Worm (Caenorhabditis elegans): ENCODE measurements around the gene clc-29.

clc-29 gene

ce11 chrIII:8303440-8303839 is 44.3 kb downstream of the clc-29 start:
- TF ChIP-seq ceh-18 (tag; optimal IDR thresholded peaks at IDR 0.05) (no peak), hlh-30 (tag; optimal IDR thresholded peaks at IDR 0.05; ENCODE audit: insufficient read depth) (no peak), tbx-2 (tag; optimal IDR thresholded peaks at IDR 0.05) (no peak), sox-4 (tag; optimal IDR thresholded peaks at IDR 0.05) (no peak), ceh-14 (tag; optimal IDR thresholded peaks at IDR 0.05) (no peak), elt-4 (tag; optimal IDR thresholded peaks at IDR 0.05) (no peak), pha-2 (tag; optimal IDR thresholded peaks at IDR 0.05) (no peak), hlh-8 (tag; optimal IDR thresholded peaks at IDR 0.05) (no peak), ceh-22 (tag; optimal IDR thresholded peaks at IDR 0.05) (no peak), fkh-6 (tag; optimal IDR thresholded peaks at IDR 0.05) (no peak), ahr-1 (tag; optimal IDR thresholded peaks at IDR 0.05) (no peak), elt-2 (tag; optimal IDR thresholded peaks at IDR 0.05) (no peak), madf-2 (tag; optimal IDR thresholded peaks at IDR 0.05) (no peak), pag-3 (tag; optimal IDR thresholded peaks at IDR 0.05; ENCODE audit: borderline replicate concordance) (no peak), che-1 (tag; optimal IDR thresholded peaks at IDR 0.05) (no peak), syd-9 (tag; optimal IDR thresholded peaks at IDR 0.05) (no peak), ama-1 (optimal IDR thresholded peaks at IDR 0.05) (no peak), fax-1 (tag; optimal IDR thresholded peaks at IDR 0.05) (no peak), K02D7.2 (tag; optimal IDR thresholded peaks at IDR 0.05) (no peak)

ce11 chrIII:8300860-8301396 is 46.8 kb downstream of the clc-29 start:
- TF ChIP-seq hlh-8 (tag; optimal IDR thresholded peaks at IDR 0.05) (peak; percentile 3), ceh-34 (tag; optimal IDR thresholded peaks at IDR 0.05) (peak; percentile 82), ceh-2 (tag; optimal IDR thresholded peaks at IDR 0.05) (no peak), unc-42 (tag; optimal IDR thresholded peaks at IDR 0.05) (peak; percentile 22)

DNA sequence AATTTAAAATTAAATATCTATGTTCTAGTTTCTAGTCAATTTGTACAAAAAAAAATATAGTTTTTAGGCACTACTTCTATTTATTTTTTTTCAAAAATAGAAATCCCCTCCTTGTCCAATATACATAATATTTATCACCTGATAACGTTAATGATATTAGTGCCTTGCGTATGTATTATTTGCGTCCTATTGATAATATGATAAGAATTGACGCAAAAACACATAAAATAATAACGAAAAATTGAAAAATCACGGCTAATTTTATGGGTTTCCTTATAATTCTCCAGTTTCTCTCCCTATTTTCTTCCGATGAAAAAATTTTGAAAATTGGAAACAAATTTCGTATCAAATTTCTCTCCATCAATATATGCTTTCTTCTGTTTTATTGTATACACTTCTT is 48.0 kb downstream of the clc-29 start:
- TF ChIP-seq tbx-7 (tag; optimal IDR thresholded peaks at IDR 0.05) (no peak), hlh-8 (tag; optimal IDR thresholded peaks at IDR 0.05) (no peak), Y22D7AL.16 (tag; optimal IDR thresholded peaks at IDR 0.05) (no peak), pqm-1 (tag; optimal IDR thresholded peaks at IDR 0.05) (no peak), elt-2 (tag; optimal IDR thresholded peaks at IDR 0.05) (peak; percentile 82), nhr-11 (tag; optimal IDR thresholded peaks at IDR 0.05) (no peak)

ce11 chrIII:8299078-8299587 is 48.6 kb downstream of the clc-29 start:
- TF ChIP-seq mec-3 (tag; optimal IDR thresholded peaks at IDR 0.05; ENCODE audit: borderline replicate concordance) (no peak), unc-42 (tag; optimal IDR thresholded peaks at IDR 0.05) (peak; percentile 29), T23F11.4 (GFP tag; optimal IDR thresholded peaks at IDR 0.05) (no peak)

DNA sequence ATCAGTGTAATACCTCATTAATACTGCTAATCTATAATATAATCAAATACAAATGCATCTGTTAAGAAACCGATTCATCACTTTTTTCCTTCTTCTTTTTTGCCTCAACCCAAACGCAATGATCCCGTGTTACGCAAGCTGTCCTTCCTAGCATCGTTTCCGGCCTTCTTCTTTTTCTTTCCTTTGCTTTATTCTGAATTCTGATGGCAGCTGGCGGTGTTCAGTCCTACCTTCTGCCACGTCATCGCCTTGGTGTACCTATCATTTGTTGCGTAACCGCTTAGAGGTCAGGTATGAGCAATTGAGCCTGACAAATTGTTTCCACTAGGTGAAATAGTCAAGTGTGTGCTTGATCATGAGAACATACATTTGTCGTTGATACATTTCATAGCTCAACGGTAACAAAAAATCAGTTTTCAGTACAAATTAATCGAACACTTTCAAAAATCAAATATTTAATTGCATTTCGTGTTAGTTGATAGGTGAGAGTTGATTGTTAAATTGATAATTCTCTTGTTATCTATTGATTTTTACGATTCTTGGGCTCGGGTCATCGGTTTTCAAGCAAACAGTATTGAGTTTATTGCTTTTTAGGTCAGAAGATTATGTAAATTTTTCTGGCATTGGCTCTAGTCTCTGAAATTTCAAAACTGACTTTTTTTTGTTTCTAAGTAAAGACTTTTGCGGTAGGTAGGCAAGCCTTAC is 49.4 kb downstream of the clc-29 start:
- TF ChIP-seq elt-2 (tag; optimal IDR thresholded peaks at IDR 0.05) (peak; percentile 30), ceh-31 (tag; optimal IDR thresholded peaks at IDR 0.05) (no peak), tbx-2 (tag; optimal IDR thresholded peaks at IDR 0.05) (peak; percentile 37)
